Worm (Caenorhabditis elegans) whole organism, L3 larva: ENCODE data around the gene aakg-3.

Experiments used
- ZK546.5 ChIP-seq: sonication (generic microtip); optimal IDR thresholded peaks from 2 replicates; lab custom pipeline; 2017; ENCODE audit warnings: missing biosample characterization, missing genetic modification characterization
- ama-1 ChIP-seq: fragments of 150-350 bp; optimal IDR thresholded peaks from 2 replicates; lab custom pipeline; 2018
- ceh-16 ChIP-seq: sonication (generic microtip); optimal IDR thresholded peaks from 2 replicates; lab custom pipeline; 2017; ENCODE audit warnings: missing biosample characterization, missing genetic modification characterization
- ceh-82 ChIP-seq: fragments of 150-350 bp; optimal IDR thresholded peaks from 2 replicates; lab custom pipeline; 2014; ENCODE audit warnings: missing biosample characterization, missing genetic modification characterization
- daf-12 ChIP-seq: fragments of 150-350 bp; optimal IDR thresholded peaks from 2 replicates; lab custom pipeline; 2014; ENCODE audit warnings: missing biosample characterization, missing genetic modification reagents, missing genetic modification characterization
- egl-27 ChIP-seq: sonication (generic microtip); optimal IDR thresholded peaks from 4 replicates; lab custom pipeline; 2017; ENCODE audit warnings: missing biosample characterization, missing genetic modification reagents, missing genetic modification characterization
- elt-1 ChIP-seq: fragments of 150-350 bp; optimal IDR thresholded peaks from 2 replicates; lab custom pipeline; 2014; ENCODE audit warnings: missing biosample characterization, missing genetic modification characterization
- elt-2 ChIP-seq: sonication (generic microtip); optimal IDR thresholded peaks from 2 replicates; lab custom pipeline; 2016; ENCODE audit warnings: missing genetic modification reagents, mild to moderate bottlenecking, missing genetic modification characterization, missing compliant biosample characterization
- elt-3 ChIP-seq, 3 experiments: fragments of 150-350 bp in 1 of 3; sonication (generic microtip) in 2 of 3; optimal IDR thresholded peaks; 2 replicates in 2 of 3; 4 replicates in 1 of 3; lab custom pipeline; 2014 to 2017; ENCODE audit warnings: missing biosample characterization in 3 of 3, missing genetic modification characterization in 3 of 3
- eor-1 ChIP-seq, 2 experiments: fragments of 150-350 bp; optimal IDR thresholded peaks; 2 replicates each; lab custom pipeline; 2014 to 2018; ENCODE audit warnings: missing biosample characterization in 2 of 2, missing genetic modification characterization in 2 of 2
- fkh-10 ChIP-seq: sonication (generic microtip); optimal IDR thresholded peaks from 2 replicates; lab custom pipeline; 2017; ENCODE audit warnings: missing biosample characterization, missing genetic modification reagents, missing genetic modification characterization
- fkh-2 ChIP-seq: fragments of 150-350 bp; optimal IDR thresholded peaks from 2 replicates; lab custom pipeline; 2014; ENCODE audit warnings: missing biosample characterization, missing genetic modification reagents, missing genetic modification characterization
- fos-1 ChIP-seq: fragments of 150-350 bp; optimal IDR thresholded peaks from 2 replicates; lab custom pipeline; 2014; ENCODE audit warnings: missing biosample characterization, missing genetic modification characterization
- hmg-11 ChIP-seq: sonication (generic microtip); optimal IDR thresholded peaks from 2 replicates; lab custom pipeline; 2016; ENCODE audit warnings: missing genetic modification characterization, missing compliant biosample characterization
- jun-1 ChIP-seq: fragments of 150-350 bp; optimal IDR thresholded peaks from 2 replicates; lab custom pipeline; 2014; ENCODE audit warnings: missing biosample characterization, missing genetic modification reagents, missing genetic modification characterization
- lin-39 ChIP-seq: fragments of 150-350 bp; optimal IDR thresholded peaks from 2 replicates; lab custom pipeline; 2018; ENCODE audit warnings: missing biosample characterization, missing genetic modification reagents, missing genetic modification characterization
- mdl-1 ChIP-seq: fragments of 150-350 bp; optimal IDR thresholded peaks from 2 replicates; lab custom pipeline; 2014; ENCODE audit warnings: missing biosample characterization, missing genetic modification characterization
- mml-1 ChIP-seq: fragments of 150-350 bp; sonication (generic microtip); optimal IDR thresholded peaks from 3 replicates; lab custom pipeline; 2014; ENCODE audit warnings: missing biosample characterization, missing genetic modification characterization
- nfya-1 ChIP-seq: sonication (generic microtip); optimal IDR thresholded peaks from 2 replicates; lab custom pipeline; 2017; ENCODE audit warnings: missing genetic modification characterization, mild to moderate bottlenecking, missing compliant biosample characterization, antibody characterized with exemption, moderate library complexity; ENCODE audit not compliant: insufficient read depth
- nhr-12 ChIP-seq: fragments of 150-350 bp; optimal IDR thresholded peaks from 2 replicates; lab custom pipeline; 2014; ENCODE audit warnings: missing biosample characterization, missing genetic modification characterization
- nhr-237 ChIP-seq: fragments of 150-350 bp; optimal IDR thresholded peaks from 2 replicates; lab custom pipeline; 2014; ENCODE audit warnings: missing biosample characterization, missing genetic modification characterization
- nhr-28 ChIP-seq: fragments of 150-350 bp; optimal IDR thresholded peaks from 2 replicates; lab custom pipeline; 2014; ENCODE audit warnings: missing biosample characterization, missing genetic modification characterization
- nhr-67 ChIP-seq: fragments of 150-350 bp; optimal IDR thresholded peaks from 2 replicates; lab custom pipeline; 2014; ENCODE audit warnings: missing biosample characterization, missing genetic modification characterization
- nhr-77 ChIP-seq: fragments of 150-350 bp; optimal IDR thresholded peaks from 2 replicates; lab custom pipeline; 2014; ENCODE audit warnings: missing biosample characterization, missing genetic modification characterization
- pha-4 ChIP-seq: fragments of 150-350 bp; optimal IDR thresholded peaks from 2 replicates; lab custom pipeline; 2014; ENCODE audit warnings: missing biosample characterization, missing genetic modification reagents, missing genetic modification characterization
- skn-1 ChIP-seq: fragments of 150-350 bp; optimal IDR thresholded peaks from 2 replicates; lab custom pipeline; 2014; ENCODE audit warnings: missing biosample characterization, missing genetic modification characterization
- snpc-4 ChIP-seq: fragments of 150-350 bp; optimal IDR thresholded peaks from 2 replicates; lab custom pipeline; 2014; ENCODE audit warnings: missing biosample characterization, missing genetic modification characterization
- unc-62 ChIP-seq: fragments of 150-350 bp; sonication (generic microtip); optimal IDR thresholded peaks from 4 replicates; lab custom pipeline; 2014; ENCODE audit warnings: missing biosample characterization, missing genetic modification reagents, missing genetic modification characterization
- zag-1 ChIP-seq: fragments of 150-350 bp; optimal IDR thresholded peaks from 2 replicates; lab custom pipeline; 2014; ENCODE audit warnings: missing biosample characterization, missing genetic modification characterization

Gene aakg-3

DNA sequence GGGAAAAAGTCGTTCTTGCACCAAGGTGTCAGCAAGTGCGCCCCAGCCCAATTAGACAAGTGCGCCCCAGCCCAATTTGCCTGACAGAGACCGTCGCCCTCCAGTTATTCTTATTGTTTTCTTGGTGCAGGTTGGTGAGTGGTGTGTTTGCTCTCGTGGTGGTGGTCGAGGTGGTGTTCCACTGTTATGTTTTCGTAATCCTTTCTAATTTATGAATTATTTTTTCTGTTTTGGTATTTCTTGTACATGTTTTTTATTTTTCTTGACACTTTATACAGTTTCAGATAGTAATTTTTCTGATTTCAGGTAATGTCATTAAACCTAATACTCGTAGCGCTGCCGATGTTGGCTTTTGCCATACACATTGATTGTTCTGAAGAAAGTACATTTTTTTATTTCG is 32.9 kb downstream of the aakg-3 start, which contains the start of gene Y48D7A.1:
Gene Y48D7A.1 (plus strand): TSS at position 301 of the 400 bp plus-strand sequence.
- TF ChIP-seq nhr-67 (tag; lab: Kevin White, UChicago) (no peak), mml-1 (no peak), zag-1 (tag; lab: Kevin White, UChicago) (no peak), nhr-77 (no peak)

DNA sequence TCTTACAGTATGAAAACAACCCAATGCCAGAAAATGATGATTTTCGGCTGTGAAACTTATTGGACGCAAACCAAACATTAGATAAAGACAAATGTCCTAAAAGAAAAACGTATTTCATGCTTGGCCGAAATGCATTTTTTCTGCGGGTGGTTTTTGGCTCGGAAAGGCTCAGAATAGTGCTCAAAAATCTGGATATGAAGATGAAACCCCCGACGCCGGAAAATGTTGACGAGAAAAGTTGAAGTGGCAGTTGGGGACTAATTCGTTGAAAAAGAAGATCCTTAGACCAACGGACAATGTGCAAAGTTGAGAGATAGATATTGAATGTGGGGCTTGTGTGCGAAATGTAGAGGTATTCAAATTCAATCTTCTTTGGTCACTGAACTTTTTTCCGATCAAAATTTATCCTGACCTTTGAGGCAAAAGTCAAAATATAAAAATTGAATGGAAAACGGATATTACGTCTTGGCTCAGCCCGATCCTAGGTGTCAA is 42.3 kb downstream of the aakg-3 start, which contains the start of gene flp-18:
Gene flp-18 (minus strand): TSS at position 51 of the 492 bp plus-strand sequence.
- TF ChIP-seq elt-3 (tag; optimal IDR thresholded peaks at IDR 0.05; lab: Kevin White, UChicago), result no peak
- no peak for TF ChIP-seq jun-1
- TF ChIP-seq daf-12 (tag; lab: Kevin White, UChicago), result no peak
- no peak for TF ChIP-seq fkh-10 (GFP tag; lab: Kevin White, UChicago)
- TF ChIP-seq skn-1 (tag; lab: Kevin White, UChicago), result no peak
- TF ChIP-seq fkh-2 (tag; lab: Kevin White, UChicago), result no peak
- TF ChIP-seq mdl-1, result no peak
- no peak for TF ChIP-seq hmg-11 (tag; lab: Kevin White, UChicago)
- no peak for TF ChIP-seq nhr-77
- no peak for TF ChIP-seq egl-27 (tag; lab: Kevin White, UChicago)
- no peak for TF ChIP-seq mml-1

DNA sequence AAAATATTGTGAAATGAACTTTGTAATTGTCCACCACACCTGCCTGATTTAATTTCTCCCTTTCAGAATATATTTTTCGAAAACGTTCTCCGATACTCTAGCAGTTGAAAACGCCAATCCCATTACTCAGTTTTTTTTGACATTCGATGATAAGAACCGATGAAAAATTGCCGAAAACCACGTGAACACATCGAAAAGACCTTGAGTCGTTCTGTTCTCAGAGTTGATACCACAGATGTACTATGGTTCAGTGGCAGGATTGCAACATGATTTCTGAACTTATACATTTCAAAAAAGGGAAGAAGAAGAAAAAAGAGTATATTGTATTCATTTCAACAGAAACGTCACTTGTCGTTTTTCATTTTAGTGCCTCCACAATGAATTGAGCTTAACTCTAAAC is 43.7 kb downstream of the aakg-3 start:
- TF ChIP-seq hmg-11 (tag; lab: Kevin White, UChicago), result no peak
- TF ChIP-seq ceh-82, result no peak
- no peak for TF ChIP-seq daf-12 (tag; lab: Kevin White, UChicago)

DNA sequence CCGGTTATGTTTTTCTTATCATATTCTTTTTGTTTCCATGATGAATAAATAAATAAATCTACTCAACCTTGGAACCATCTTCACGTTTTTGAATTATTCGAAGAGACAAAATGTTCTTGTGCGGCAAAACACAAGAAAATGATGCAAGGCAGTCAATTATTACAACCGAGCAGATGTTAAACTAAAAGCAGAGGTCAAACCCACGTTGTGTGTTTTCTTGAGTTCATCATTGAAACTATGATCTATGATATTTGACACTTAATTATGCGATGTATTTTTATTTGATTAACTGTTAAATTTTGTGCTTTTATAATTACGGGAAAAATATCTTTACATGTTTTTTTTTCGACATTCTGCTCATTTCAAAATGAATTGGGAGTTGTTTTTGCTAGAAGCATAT is 45.2 kb downstream of the aakg-3 start:
- TF ChIP-seq nfya-1 (tag; lab: Kevin White, UChicago) (peak; percentile 5), ZK546.5 (tag; lab: Kevin White, UChicago) (no peak)

DNA sequence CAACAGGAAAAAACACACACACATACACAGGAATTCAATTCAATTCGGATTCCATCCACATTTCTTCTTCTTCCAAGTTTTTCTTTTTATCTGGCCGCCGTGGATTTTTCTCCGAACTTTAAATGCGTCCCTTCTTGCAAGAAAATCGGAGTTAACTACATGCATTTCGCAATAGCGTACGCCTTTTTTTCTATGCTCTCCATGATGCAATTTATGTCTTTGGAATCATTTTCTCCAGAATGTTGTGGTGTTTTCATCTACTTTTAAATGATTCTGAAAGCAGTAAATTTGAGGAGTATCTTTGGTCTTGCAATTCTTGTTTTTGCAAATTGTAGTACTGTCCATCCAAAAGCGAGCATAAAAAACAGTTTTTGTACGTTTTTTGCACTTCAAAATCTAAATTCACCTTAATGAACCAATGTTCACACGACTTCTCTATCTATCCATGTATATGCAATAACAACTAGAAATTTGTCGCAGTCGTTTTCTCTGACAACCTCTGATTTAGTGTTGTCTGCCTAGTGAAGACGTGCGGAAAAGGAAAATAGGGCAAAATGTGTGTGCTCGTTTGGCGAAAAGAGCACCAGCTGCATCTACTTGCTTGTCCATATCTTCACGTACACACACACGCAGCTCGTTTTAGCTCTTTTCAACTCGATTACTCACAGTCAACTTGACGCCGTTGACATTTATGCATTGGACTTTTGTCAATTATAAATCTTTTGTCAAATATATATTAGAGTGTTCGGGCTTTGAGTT is 46.3 kb downstream of the aakg-3 start:
- TF ChIP-seq unc-62 (GFP tag; lab: Kevin White, UChicago) (peak; percentile 4), eor-1 (tag; optimal IDR thresholded peaks at IDR 0.05; lab: Kevin White, UChicago) (no peak), ama-1 (lab: Kevin White, UChicago) (no peak), snpc-4 (tag; lab: Kevin White, UChicago) (no peak), lin-39 (tag; lab: Kevin White, UChicago) (peak; percentile 11), jun-1 (no peak), elt-2 (no peak), pha-4 (tag; lab: Kevin White, UChicago) (no peak), hmg-11 (tag; lab: Kevin White, UChicago) (peak; percentile 11), nhr-12 (tag; lab: Kevin White, UChicago) (no peak), ceh-16 (no peak), fos-1 (tag; lab: Kevin White, UChicago) (no peak), nhr-28 (tag; lab: Kevin White, UChicago) (no peak), elt-1 (tag; lab: Kevin White, UChicago) (no peak)

DNA sequence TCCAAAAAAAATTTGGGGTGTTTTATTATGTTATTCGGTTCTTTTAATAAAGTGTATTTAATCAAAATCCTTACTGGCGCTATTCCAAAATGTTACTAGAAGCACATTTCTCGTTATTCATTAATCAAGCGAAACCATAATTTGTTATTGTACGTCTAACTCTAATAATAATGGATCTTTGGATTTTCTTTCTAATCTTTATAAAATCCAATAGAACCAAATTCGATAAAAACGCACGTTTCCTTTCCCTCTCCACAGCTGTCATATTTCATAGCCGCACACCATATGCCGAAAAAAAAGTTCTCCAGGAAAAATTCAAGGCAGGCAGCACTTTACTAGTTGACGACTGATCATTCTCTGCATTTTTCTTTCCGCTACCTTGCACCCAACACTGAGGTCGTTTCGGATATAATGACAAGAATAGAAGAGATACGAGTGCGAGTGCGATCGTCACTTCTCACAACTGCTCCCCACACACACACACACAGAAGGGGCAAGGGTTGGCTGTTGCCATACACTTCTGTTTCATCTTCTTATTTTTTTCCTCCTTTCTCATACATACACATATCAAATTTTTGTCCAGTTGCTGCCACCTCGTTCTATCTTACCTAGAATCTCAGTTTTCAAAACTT is 47.4 kb downstream of the aakg-3 start:
- peak; percentile 17 for TF ChIP-seq nfya-1 (tag; lab: Kevin White, UChicago)
- TF ChIP-seq nhr-237 (tag; lab: Kevin White, UChicago), result no peak
